Fruit fly (Drosophila melanogaster) whole organism: ENCODE data around the gene axo.

Source experiments
- CG8478 ChIP-seq: fragments of >200 bp; optimal IDR thresholded peaks from 2 replicates; lab custom pipeline; 2018; ENCODE audit warnings: inconsistent platforms
- Dll ChIP-seq: fragments of >200 bp; optimal IDR thresholded peaks from 2 replicates; lab custom pipeline; 2017
- usp ChIP-seq: fragments of >200 bp; optimal IDR thresholded peaks from 2 replicates; lab custom pipeline; 2017; ENCODE audit warnings: missing biosample characterization, missing genetic modification characterization, mixed read lengths

DNA sequence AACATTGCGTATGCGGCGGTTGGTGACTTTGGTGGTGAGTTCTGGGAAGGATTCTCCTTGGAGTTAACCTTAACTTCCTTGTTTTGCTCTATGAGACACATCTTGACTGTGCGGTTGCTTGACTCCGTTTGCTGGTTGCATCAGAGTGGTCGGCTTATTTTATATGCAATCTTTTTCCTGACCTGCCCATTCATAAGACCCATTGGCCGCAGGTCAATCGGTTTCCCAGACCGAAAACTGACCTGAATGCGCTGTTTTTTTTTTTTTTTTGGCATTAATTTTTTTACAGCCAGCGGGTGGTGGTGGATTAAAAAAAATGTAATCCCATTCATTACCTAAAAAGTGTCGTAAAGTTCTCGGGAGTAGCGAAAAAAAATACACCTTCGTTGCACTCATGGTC, 52.4 kb downstream of the axo start, which contains the start of gene CG13716:
- TF ChIP-seq CG8478 (lab: Kevin White, UChicago) (no peak), Dll (lab: Kevin White, UChicago) (no peak), usp (no peak)
